Fruit fly (Drosophila melanogaster): Measurements from ENCODE around the gene CG14441.

Gene CG14441

dm6 chrX:6654198-6654831, 45.0 kb upstream of the CG14441 start, which contains the start of the genes CG3226 and Cdc7 (continued):
- TF ChIP-seq CHES-1-like (GFP tag; optimal IDR thresholded peaks at IDR 0.05) (peak; percentile 54), CG31441 (GFP tag; IDR thresholded peaks at IDR 0.05) (peak; percentile 76), CG17829 (tag; optimal IDR thresholded peaks at IDR 0.05) (peak; percentile 71), Tbp (GFP tag; optimal IDR thresholded peaks at IDR 0.05) (no peak), pros (GFP tag; optimal IDR thresholded peaks at IDR 0.05) (no peak), CG43689 (GFP tag; IDR thresholded peaks at IDR 0.05) (peak; percentile 32; the same call in 1 of the 2 replicates), CG15696 (tag; optimal IDR thresholded peaks at IDR 0.05) (peak; percentile 10), CG14667 (GFP tag; IDR thresholded peaks at IDR 0.05) (no peak; the same call in 1 of the 2 replicates), Jarid2 (GFP tag; optimal IDR thresholded peaks at IDR 0.05) (peak; percentile 69), CG18764 (GFP tag; optimal IDR thresholded peaks at IDR 0.05) (peak; percentile 21), esg (GFP tag; conservative IDR thresholded peaks at IDR 0.05) (peak; percentile 23; the same call in 1 of the 2 replicates), Opbp (GFP tag; IDR thresholded peaks at IDR 0.05; ENCODE audit: partially characterized antibody) (peak; percentile 83), jumu (GFP tag; optimal IDR thresholded peaks at IDR 0.05) (peak; percentile 6), CG6683 (GFP tag; optimal IDR thresholded peaks at IDR 0.05) (peak; percentile 59), Dad (GFP tag; optimal IDR thresholded peaks at IDR 0.05) (peak; percentile 43), Hr39 (optimal IDR thresholded peaks at IDR 0.05) (no peak), CG6765 (GFP tag; optimal IDR thresholded peaks at IDR 0.05) (peak; percentile 92), lbe (GFP tag; optimal IDR thresholded peaks at IDR 0.05) (peak; percentile 23), CG7786 (GFP tag; optimal IDR thresholded peaks at IDR 0.05) (peak; percentile 2), trem (tag; optimal IDR thresholded peaks at IDR 0.05) (peak; percentile 52), gsb-n (tag; optimal IDR thresholded peaks at IDR 0.05) (peak; percentile 59), CG11723 (GFP tag; optimal IDR thresholded peaks at IDR 0.05) (peak; percentile 52), BEAF-32 (GFP tag; optimal IDR thresholded peaks at IDR 0.05) (peak; percentile 75), nmo (GFP tag; optimal IDR thresholded peaks at IDR 0.05) (peak; percentile 72), CG4820 (GFP tag; optimal IDR thresholded peaks at IDR 0.05) (peak; percentile 15), ems (GFP tag; optimal IDR thresholded peaks at IDR 0.05) (peak; percentile 19), CG2116 (GFP tag; optimal IDR thresholded peaks at IDR 0.05) (peak; percentile 83), ara (GFP tag; IDR thresholded peaks at IDR 0.05) (peak; percentile 42; the same call in 1 of the 2 replicates), corto (GFP tag; optimal IDR thresholded peaks at IDR 0.05) (no peak), CG1792 (GFP tag; optimal IDR thresholded peaks at IDR 0.05) (no peak), NK7.1 (GFP tag; optimal IDR thresholded peaks at IDR 0.05) (no peak), ftz-f1 (GFP tag; optimal IDR thresholded peaks at IDR 0.05) (no peak), gcm (GFP tag; optimal IDR thresholded peaks at IDR 0.05) (peak; percentile 74), CG10321 (GFP tag; IDR thresholded peaks at IDR 0.05) (peak; percentile 39; the same call in 1 of the 2 replicates), sim (GFP tag; IDR thresholded peaks at IDR 0.05) (no peak), H2.0 (GFP tag; IDR thresholded peaks at IDR 0.05) (peak; percentile 28; the same call in 1 of the 2 replicates), ERR (GFP tag; optimal IDR thresholded peaks at IDR 0.05) (no peak), z (GFP tag; IDR thresholded peaks at IDR 0.05) (no peak), CG17359 (tag; optimal IDR thresholded peaks at IDR 0.05) (peak; percentile 44), Poxn (GFP tag; IDR thresholded peaks at IDR 0.05) (no peak), CG14860 (GFP tag; IDR thresholded peaks at IDR 0.05; ENCODE audit: partially characterized antibody) (peak; percentile 56), MTF-1 (GFP tag; optimal IDR thresholded peaks at IDR 0.05; ENCODE audit: borderline replicate concordance) (peak; percentile 2), en (GFP tag; optimal IDR thresholded peaks at IDR 0.05) (no peak), cato (GFP tag; optimal IDR thresholded peaks at IDR 0.05; ENCODE audit: borderline replicate concordance) (peak; percentile 43), lov (optimal IDR thresholded peaks at IDR 0.05) (no peak), lov (GFP tag; IDR thresholded peaks at IDR 0.05) (0 out of 3 replicates have a peak, but pooled peaks have one; percentile 46), CG6272 (GFP tag; IDR thresholded peaks at IDR 0.05) (0 out of 2 replicates have a peak, but pooled peaks have one; percentile 25), emc (GFP tag; optimal IDR thresholded peaks at IDR 0.05) (peak; percentile 41), CG1832 (GFP tag; optimal IDR thresholded peaks at IDR 0.05) (no peak), tx (GFP tag; optimal IDR thresholded peaks at IDR 0.05) (no peak)

All from whole organism, embryonic.